Fruit fly (Drosophila melanogaster) whole organism: ENCODE data around the gene CG5116.

Experiments used
- CG8478 ChIP-seq: fragments of >200 bp; optimal IDR thresholded peaks from 2 replicates; lab custom pipeline; 2018; ENCODE audit warnings: inconsistent platforms
- Dll ChIP-seq: fragments of >200 bp; optimal IDR thresholded peaks from 2 replicates; lab custom pipeline; 2017
- EcR ChIP-seq, 2 experiments: fragments of >200 bp; optimal IDR thresholded peaks; 2 replicates each; lab custom pipeline; 2017; ENCODE audit warnings: missing biosample characterization in 2 of 2, missing genetic modification characterization in 2 of 2, missing genetic modification reagents in 2 of 2
- pan ChIP-seq: fragments of >200 bp; optimal IDR thresholded peaks from 2 replicates; lab custom pipeline; 2017
- psq ChIP-seq: fragments of >200 bp; optimal IDR thresholded peaks from 2 replicates; lab custom pipeline; 2017
- usp ChIP-seq: fragments of >200 bp; optimal IDR thresholded peaks from 2 replicates; lab custom pipeline; 2017; ENCODE audit warnings: missing biosample characterization, missing genetic modification characterization, mixed read lengths

dm6 chr3R:25482463-25483173, at the start of gene CG5116, which contains the start of the genes XNP and CG42488:
- TF ChIP-seq usp (no peak), psq (lab: Kevin White, UChicago) (no peak), Dll (lab: Kevin White, UChicago) (no peak), CG8478 (no peak), pan (lab: Kevin White, UChicago) (no peak), EcR (GFP tag; optimal IDR thresholded peaks at IDR 0.05; lab: Kevin White, UChicago) (no peak)
